Worm (Caenorhabditis elegans): ENCODE measurements around the gene T20B5.2.

T20B5.2 gene

DNA sequence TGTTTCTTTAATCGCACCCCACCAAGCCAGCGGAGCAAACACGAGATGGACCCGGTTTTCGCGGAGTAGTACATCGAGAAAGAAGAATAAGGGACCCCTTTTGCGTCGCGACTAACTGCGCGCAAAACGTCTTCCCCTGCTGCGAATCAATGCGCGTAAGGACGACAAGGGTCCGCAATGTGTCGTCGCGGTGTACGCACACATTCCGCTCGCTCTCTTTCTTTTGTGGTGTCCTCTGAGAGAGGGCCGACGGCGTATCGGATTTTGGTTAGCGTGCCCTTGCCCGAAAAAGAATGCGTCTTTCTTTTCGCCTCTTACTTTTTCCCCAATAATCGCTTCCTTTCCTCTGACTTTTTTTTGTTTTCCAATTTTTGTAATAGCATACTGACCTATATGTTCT is 6.9 kb downstream of the T20B5.2 start (continued):
- TF ChIP-seq dsc-1 (tag; optimal IDR thresholded peaks at IDR 0.05), result no peak
- no peak for TF ChIP-seq nhr-84 (tag; optimal IDR thresholded peaks at IDR 0.05)
- TF ChIP-seq ceh-8 (GFP tag; optimal IDR thresholded peaks at IDR 0.05), result no peak
- no peak for TF ChIP-seq C34B4.2 (tag; optimal IDR thresholded peaks at IDR 0.05)
- no peak for TF ChIP-seq efl-3 (GFP tag; optimal IDR thresholded peaks at IDR 0.05)
- TF ChIP-seq zag-1 (tag; optimal IDR thresholded peaks at IDR 0.05), result no peak
- no peak for TF ChIP-seq alr-1 (tag; optimal IDR thresholded peaks at IDR 0.05; ENCODE audit: borderline replicate concordance)
- peak in 2 of 3 experiments; percentile 13 to 33 for TF ChIP-seq dpl-1 (GFP tag; optimal IDR thresholded peaks at IDR 0.05)
- peak; percentile 22 for TF ChIP-seq irx-1 (tag; optimal IDR thresholded peaks at IDR 0.05)

DNA sequence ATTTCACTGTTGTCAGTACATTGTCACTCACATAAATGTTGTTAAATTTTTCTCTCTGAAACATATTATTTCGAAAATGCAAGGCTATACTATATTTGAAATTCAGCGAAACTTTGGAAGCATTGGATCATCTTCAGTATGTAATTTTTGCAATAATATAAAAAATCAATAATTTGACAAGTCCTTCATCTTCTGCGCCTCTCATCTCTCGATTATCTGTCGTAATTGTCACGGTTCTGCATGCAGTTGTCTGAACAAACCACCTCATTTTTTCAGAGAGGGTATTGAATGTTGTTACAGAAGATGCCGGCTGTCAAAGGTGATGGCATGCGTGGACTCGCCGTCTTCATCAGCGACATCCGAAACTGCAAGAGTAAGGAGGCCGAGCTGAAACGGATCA is 7.4 kb downstream of the T20B5.2 start, which contains the start of gene apa-2:
apa-2 (plus strand) TSS at position 301 of the 400 bp plus-strand sequence.
- no peak for TF ChIP-seq vab-15 (tag; optimal IDR thresholded peaks at IDR 0.05)
- no peak for TF ChIP-seq ceh-88 (GFP tag; IDR thresholded peaks at IDR 0.05)
- TF ChIP-seq isw-1 (GFP tag; IDR thresholded peaks at IDR 0.05), result no peak
- no peak for TF ChIP-seq fkh-8 (tag; optimal IDR thresholded peaks at IDR 0.05)
- TF ChIP-seq efl-1 (optimal IDR thresholded peaks at IDR 0.05), result no peak
- TF ChIP-seq efl-1 (GFP tag; optimal IDR thresholded peaks at IDR 0.05 in 1 of 2), result peak in 1 of 2 experiments; percentile 52
- no peak for TF ChIP-seq blmp-1 (tag; optimal IDR thresholded peaks at IDR 0.05)
- no peak for TF ChIP-seq swsn-7 (tag; optimal IDR thresholded peaks at IDR 0.05)

- no peak for TF ChIP-seq pag-3 (tag; optimal IDR thresholded peaks at IDR 0.05; ENCODE audit: borderline replicate concordance, insufficient read depth)
- peak; percentile 91 for TF ChIP-seq nhr-71 (tag; optimal IDR thresholded peaks at IDR 0.05)
- TF ChIP-seq ceh-82 (tag; optimal IDR thresholded peaks at IDR 0.05), result peak in 1 of 3 experiments; percentile 71
- TF ChIP-seq rnt-1 (tag; optimal IDR thresholded peaks at IDR 0.05), result peak; percentile 78
- no peak for TF ChIP-seq zip-4 (GFP tag; optimal IDR thresholded peaks at IDR 0.05)
- TF ChIP-seq ztf-11 (tag; optimal IDR thresholded peaks at IDR 0.05), result no peak
- no peak for TF ChIP-seq C04F5.9 (tag; optimal IDR thresholded peaks at IDR 0.05)
- no peak for TF ChIP-seq lin-39 (tag; optimal IDR thresholded peaks at IDR 0.05)
- peak; percentile 93 for TF ChIP-seq snu-23 (GFP tag; optimal IDR thresholded peaks at IDR 0.05)
- peak; percentile 64 for TF ChIP-seq nhr-19 (GFP tag; conservative IDR thresholded peaks at IDR 0.05)
- no peak for TF ChIP-seq sptf-1 (tag; optimal IDR thresholded peaks at IDR 0.05)
- TF ChIP-seq swsn-7 (tag; optimal IDR thresholded peaks at IDR 0.05), result peak; percentile 63
- TF ChIP-seq isw-1 (GFP tag; IDR thresholded peaks at IDR 0.05), result peak; percentile 27
- no peak for TF ChIP-seq nhr-28 (tag; optimal IDR thresholded peaks at IDR 0.05)
- peak; percentile 38 for TF ChIP-seq sox-4 (tag; optimal IDR thresholded peaks at IDR 0.05)
- TF ChIP-seq ceh-90 (tag; optimal IDR thresholded peaks at IDR 0.05), result no peak
- no peak for TF ChIP-seq fkh-10 (GFP tag; optimal IDR thresholded peaks at IDR 0.05)
- TF ChIP-seq mep-1 (tag; optimal IDR thresholded peaks at IDR 0.05), result peak; percentile 83
- TF ChIP-seq ces-1 (GFP tag; optimal IDR thresholded peaks at IDR 0.05), result no peak
- TF ChIP-seq ets-5 (GFP tag; IDR thresholded peaks at IDR 0.05), result no peak
- peak; percentile 95 for TF ChIP-seq lin-14 (GFP tag; optimal IDR thresholded peaks at IDR 0.05)
- no peak for TF ChIP-seq unc-98 (GFP tag; IDR thresholded peaks at IDR 0.05)
- no peak for TF ChIP-seq ama-1 (optimal IDR thresholded peaks at IDR 0.05)
- TF ChIP-seq hlh-17 (GFP tag; optimal IDR thresholded peaks at IDR 0.05; ENCODE audit: borderline replicate concordance), result no peak
- TF ChIP-seq ztf-4 (tag; optimal IDR thresholded peaks at IDR 0.05), result peak; percentile 71
- TF ChIP-seq ceh-88 (GFP tag; IDR thresholded peaks at IDR 0.05), result 0 out of 2 replicates have a peak, but pooled peaks have one; percentile 20
- peak; percentile 93 for TF ChIP-seq nhr-85 (tag)
- peak; percentile 31 for TF ChIP-seq elt-2 (tag; optimal IDR thresholded peaks at IDR 0.05)
- TF ChIP-seq irx-1 (tag; optimal IDR thresholded peaks at IDR 0.05), result peak; percentile 27
- TF ChIP-seq tlp-1 (tag; optimal IDR thresholded peaks at IDR 0.05), result no peak
- peak; percentile 61 for TF ChIP-seq xbp-1 (tag; optimal IDR thresholded peaks at IDR 0.05)
- no peak for TF ChIP-seq lin-15B (tag; optimal IDR thresholded peaks at IDR 0.05)
- peak; percentile 32 for TF ChIP-seq blmp-1 (tag; optimal IDR thresholded peaks at IDR 0.05)
- TF ChIP-seq C34B4.2 (tag; optimal IDR thresholded peaks at IDR 0.05), result no peak
- TF ChIP-seq nhr-90 (tag; optimal IDR thresholded peaks at IDR 0.05; ENCODE audit: poor library complexity), result peak; percentile 69
- TF ChIP-seq skn-1 (tag; optimal IDR thresholded peaks at IDR 0.05), result peak; percentile 67
- TF ChIP-seq unc-86 (tag; optimal IDR thresholded peaks at IDR 0.05), result peak; percentile 2
- TF ChIP-seq efl-3 (GFP tag; optimal IDR thresholded peaks at IDR 0.05), result no peak
Measured at ce11 chrX:9347380-9347979, 16.5 kb downstream of the T20B5.2 start, which contains the start of gene oga-1. TSS of gene oga-1 (minus strand) at chrX:9347430.

Data from whole organism, L1 larva.